Worm (Caenorhabditis elegans) whole organism, L2 larva: ENCODE results near the gene F31A3.5.

Source experiments
- R02D3.7 ChIP-seq: fragments of 150-350 bp; optimal IDR thresholded peaks from 2 replicates; lab custom pipeline; 2014; ENCODE audit warnings: missing biosample characterization, missing genetic modification characterization
- ZK546.5 ChIP-seq: sonication (generic microtip); optimal IDR thresholded peaks from 2 replicates; lab custom pipeline; 2017; ENCODE audit warnings: missing biosample characterization, missing genetic modification characterization
- ceh-16 ChIP-seq: fragments of 150-350 bp; optimal IDR thresholded peaks from 2 replicates; lab custom pipeline; 2014; ENCODE audit warnings: missing biosample characterization, missing genetic modification characterization
- elt-1 ChIP-seq: fragments of 150-350 bp; optimal IDR thresholded peaks from 2 replicates; lab custom pipeline; 2014; ENCODE audit warnings: missing biosample characterization, missing genetic modification characterization
- lin-13 ChIP-seq: fragments of 150-350 bp; optimal IDR thresholded peaks from 2 replicates; lab custom pipeline; 2014; ENCODE audit warnings: missing biosample characterization, missing genetic modification reagents, missing genetic modification characterization
- nhr-10 ChIP-seq: sonication (generic microtip); optimal IDR thresholded peaks from 2 replicates; lab custom pipeline; 2017; ENCODE audit warnings: missing biosample characterization, missing genetic modification characterization
- unc-39 ChIP-seq: fragments of 150-350 bp; optimal IDR thresholded peaks from 2 replicates; lab custom pipeline; 2014; ENCODE audit warnings: missing biosample characterization, missing genetic modification characterization

DNA sequence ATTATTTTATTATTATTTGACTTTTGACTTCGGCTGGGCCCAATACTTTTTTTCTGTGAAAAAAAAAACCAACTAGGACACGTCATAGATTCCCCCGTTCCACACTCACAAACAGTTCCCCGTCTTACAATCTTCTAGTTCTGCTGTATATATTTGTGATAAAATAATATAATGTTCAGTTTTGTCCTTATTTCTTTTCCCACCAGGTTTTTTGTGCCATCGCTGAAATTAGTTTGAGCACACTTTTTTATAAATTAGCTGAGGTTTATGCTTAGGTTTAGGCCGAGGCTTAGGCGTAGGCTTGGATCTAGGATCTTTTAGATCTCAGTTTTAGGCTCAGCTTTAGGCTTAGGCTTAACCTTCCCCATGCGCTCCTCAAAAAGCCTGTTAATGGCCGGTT is 36.0 kb downstream of the F31A3.5 start:
- TF ChIP-seq ZK546.5 (no peak), ceh-16 (tag; lab: Kevin White, UChicago) (no peak), nhr-10 (no peak), elt-1 (tag; lab: Kevin White, UChicago) (no peak), R02D3.7 (tag; lab: Kevin White, UChicago) (no peak), unc-39 (no peak), lin-13 (GFP tag; lab: Kevin White, UChicago) (no peak)
